Worm (Caenorhabditis elegans): ENCODE results near the gene F54C8.7.

DNA sequence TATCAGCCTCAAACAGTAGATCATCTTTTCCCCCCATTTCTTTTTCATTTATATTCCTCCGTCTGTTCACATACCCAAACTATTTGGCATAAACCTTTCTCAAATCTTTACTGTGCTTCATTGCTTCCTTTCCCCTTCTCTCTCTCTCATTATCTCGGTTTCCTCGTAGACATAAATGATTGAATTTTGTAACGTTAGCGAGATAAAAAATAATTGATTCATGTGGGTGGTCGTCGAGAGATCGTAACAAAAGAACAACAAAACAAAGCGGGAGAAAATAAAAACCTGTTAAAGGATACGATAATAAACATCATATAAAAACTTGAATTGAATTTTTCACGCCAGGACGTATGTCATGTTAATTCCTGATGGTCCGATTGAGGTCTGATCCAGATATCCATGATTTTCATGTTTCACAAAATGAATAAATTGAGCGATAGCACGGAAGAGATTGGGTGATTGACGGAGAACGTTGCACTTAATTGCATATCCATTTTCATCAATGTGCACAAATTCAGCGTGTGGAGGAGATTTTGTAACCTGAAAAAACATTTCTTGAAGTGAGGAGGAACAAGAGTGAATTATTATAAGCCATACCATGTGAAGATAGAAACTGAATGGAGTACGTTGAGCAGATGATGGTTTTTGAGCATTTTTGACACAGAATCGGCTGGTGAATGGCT, 9.1 kb upstream of the F54C8.7 start:
- TF ChIP-seq fos-1 (tag; optimal IDR thresholded peaks at IDR 0.05) (no peak), zag-1 (tag; optimal IDR thresholded peaks at IDR 0.05) (no peak), ztf-4 (tag; optimal IDR thresholded peaks at IDR 0.05) (peak; percentile 6), sma-9 (GFP tag; optimal IDR thresholded peaks at IDR 0.05) (no peak), sma-9 (tag; optimal IDR thresholded peaks at IDR 0.05) (no peak), lin-13 (GFP tag; optimal IDR thresholded peaks at IDR 0.05) (no peak), peb-1 (tag; optimal IDR thresholded peaks at IDR 0.05) (no peak), ceh-82 (tag; optimal IDR thresholded peaks at IDR 0.05) (no peak), mdl-1 (tag; optimal IDR thresholded peaks at IDR 0.05) (no peak), nhr-11 (tag; optimal IDR thresholded peaks at IDR 0.05) (no peak), nhr-23 (tag; optimal IDR thresholded peaks at IDR 0.05) (no peak), egl-27 (tag; optimal IDR thresholded peaks at IDR 0.05) (no peak)

Data from whole organism, L2 larva.